Worm (Caenorhabditis elegans) whole organism, L4 larva: ENCODE data around the gene tbx-43.

Experiments used
- mdl-1 ChIP-seq, 2 experiments: fragments of 150-350 bp in 1 of 2; sonication (generic microtip) in 1 of 2; optimal IDR thresholded peaks; 2 replicates each; lab custom pipeline; 2014 to 2017; ENCODE audit warnings: missing biosample characterization in 2 of 2, missing genetic modification characterization in 2 of 2
- skn-1 ChIP-seq: fragments of 150-350 bp; optimal IDR thresholded peaks from 2 replicates; lab custom pipeline; 2014; ENCODE audit warnings: missing biosample characterization, missing genetic modification characterization

- TF ChIP-seq mdl-1 (tag; optimal IDR thresholded peaks at IDR 0.05; lab: Kevin White, UChicago) (no peak), skn-1 (tag; lab: Kevin White, UChicago) (no peak)
These were observed 23.5 kb upstream of the tbx-43 start for ce11 chrIII:1793416-1793815.
